Worm (Caenorhabditis elegans): Measurements from ENCODE around the gene Y62H9A.12.

Y62H9A.12 gene

ce11 chrX:11910046-11910445 is 3.9 kb upstream of the Y62H9A.12 start, which contains the start of gene Y62H9A.15 (continued):
- TF ChIP-seq daf-16 (GFP tag; optimal IDR thresholded peaks at IDR 0.05) (no peak), daf-16 (tag; optimal IDR thresholded peaks at IDR 0.05) (peak; percentile 58)

- TF ChIP-seq nhr-6 (tag; optimal IDR thresholded peaks at IDR 0.05) (no peak), mxl-3 (GFP tag; optimal IDR thresholded peaks at IDR 0.05) (no peak), hlh-30 (tag; optimal IDR thresholded peaks at IDR 0.05; ENCODE audit: insufficient read depth) (no peak), nhr-25 (tag; optimal IDR thresholded peaks at IDR 0.05; ENCODE audit: borderline replicate concordance, insufficient read depth) (no peak), daf-12 (tag; optimal IDR thresholded peaks at IDR 0.05) (no peak), zip-2 (tag; optimal IDR thresholded peaks at IDR 0.05) (no peak), duxl-1 (tag; optimal IDR thresholded peaks at IDR 0.05; ENCODE audit: poor library complexity) (no peak), gei-8 (GFP tag; optimal IDR thresholded peaks at IDR 0.05) (no peak), D1046.2 (GFP tag; IDR thresholded peaks at IDR 0.05) (no peak), F26F4.8 (GFP tag; conservative IDR thresholded peaks at IDR 0.05) (no peak)
These were observed 2.8 kb downstream of the Y62H9A.12 start, which contains the start of gene Y62H9A.13 for ce11 chrX:11916705-11917104. Gene Y62H9A.13, plus strand, starts transcription at chrX:11917005.

- TF ChIP-seq aha-1 (tag) (peak; percentile 46), R02D3.7 (tag; optimal IDR thresholded peaks at IDR 0.05) (no peak)
These were observed 4.1 kb downstream of the Y62H9A.12 start, which contains the start of gene Y62H9A.16 for ce11 chrX:11917994-11918393. Gene Y62H9A.16, plus strand, starts transcription at chrX:11918294.

- no peak for TF ChIP-seq mdl-1 (tag; optimal IDR thresholded peaks at IDR 0.05)
- no peak for TF ChIP-seq hlh-30 (tag; optimal IDR thresholded peaks at IDR 0.05; ENCODE audit: insufficient read depth)
- no peak for TF ChIP-seq aha-1 (tag)
- TF ChIP-seq lin-39 (tag; optimal IDR thresholded peaks at IDR 0.05) = no peak
- TF ChIP-seq nhr-6 (tag; optimal IDR thresholded peaks at IDR 0.05) = no peak
- TF ChIP-seq nhr-25 (tag; optimal IDR thresholded peaks at IDR 0.05; ENCODE audit: borderline replicate concordance, insufficient read depth) = no peak
- TF ChIP-seq zip-2 (tag; optimal IDR thresholded peaks at IDR 0.05) = no peak
- no peak for TF ChIP-seq lsy-2 (tag; optimal IDR thresholded peaks at IDR 0.05)
- no peak for TF ChIP-seq lim-7 (GFP tag; IDR thresholded peaks at IDR 0.05)
- no peak for TF ChIP-seq ceh-32 (tag; optimal IDR thresholded peaks at IDR 0.05; ENCODE audit: poor library complexity)
- no peak for TF ChIP-seq dpl-1 (GFP tag; optimal IDR thresholded peaks at IDR 0.05)
- no peak for TF ChIP-seq lin-13 (GFP tag; optimal IDR thresholded peaks at IDR 0.05)
- TF ChIP-seq nhr-10 (tag; optimal IDR thresholded peaks at IDR 0.05) = no peak
- TF ChIP-seq nhr-11 (tag; optimal IDR thresholded peaks at IDR 0.05) = no peak
- TF ChIP-seq zag-1 (tag; optimal IDR thresholded peaks at IDR 0.05) = no peak
- TF ChIP-seq zfp-2 (tag; optimal IDR thresholded peaks at IDR 0.05) = no peak
- no peak for TF ChIP-seq ctbp-1 (GFP tag; IDR thresholded peaks at IDR 0.05)
- no peak for TF ChIP-seq hif-1 (tag; optimal IDR thresholded peaks at IDR 0.05)
- TF ChIP-seq F49E8.2 (tag; optimal IDR thresholded peaks at IDR 0.05; ENCODE audit: borderline replicate concordance) = no peak
These were observed 6.9 kb downstream of the Y62H9A.12 start, which contains the start of gene Y62H9A.14 for ce11 chrX:11920723-11921283. Gene Y62H9A.14, plus strand, starts transcription at chrX:11921233.

ce11 chrX:11924158-11924557 is 10.2 kb downstream of the Y62H9A.12 start, which contains the start of gene F55G7.1:
Gene F55G7.1, plus strand, starts transcription at chrX:11924433.
- TF ChIP-seq F10B5.3 (tag; optimal IDR thresholded peaks at IDR 0.05) = peak; percentile 88
- TF ChIP-seq madf-5 (GFP tag; IDR thresholded peaks at IDR 0.05) = no peak
- peak; percentile 73 for TF ChIP-seq mxl-3 (GFP tag; optimal IDR thresholded peaks at IDR 0.05)
- 0 out of 2 replicates have a peak, but pooled peaks have one; percentile 7 for TF ChIP-seq php-3 (GFP tag; IDR thresholded peaks at IDR 0.05)
- TF ChIP-seq daf-19 (GFP tag; conservative IDR thresholded peaks at IDR 0.05) = no peak
- peak; percentile 50 for TF ChIP-seq zip-2 (tag; optimal IDR thresholded peaks at IDR 0.05)
- TF ChIP-seq madf-9 (GFP tag; conservative IDR thresholded peaks at IDR 0.05) = 0 out of 2 replicates have a peak, but pooled peaks have one; percentile 27
- peak; percentile 58 for TF ChIP-seq spr-3 (GFP tag; optimal IDR thresholded peaks at IDR 0.05)
- peak; percentile 85 for TF ChIP-seq mes-2 (tag; optimal IDR thresholded peaks at IDR 0.05; ENCODE audit: poor library complexity, severe bottlenecking)
- no peak for TF ChIP-seq snpc-1.2 (GFP tag; IDR thresholded peaks at IDR 0.05)
- no peak for TF ChIP-seq lin-15B (tag; optimal IDR thresholded peaks at IDR 0.05)
- peak; percentile 71 for TF ChIP-seq dve-1 (tag; optimal IDR thresholded peaks at IDR 0.05; ENCODE audit: insufficient read depth)
- no peak for TF ChIP-seq sdz-12 (GFP tag; optimal IDR thresholded peaks at IDR 0.05)
- TF ChIP-seq dpl-1 (GFP tag; optimal IDR thresholded peaks at IDR 0.05) = no peak
- 0 out of 2 replicates have a peak, but pooled peaks have one; percentile 37 for TF ChIP-seq ceh-20 (GFP tag; IDR thresholded peaks at IDR 0.05)
- peak; percentile 68 for TF ChIP-seq rbr-2 (tag; optimal IDR thresholded peaks at IDR 0.05)
- peak; percentile 45 for TF ChIP-seq nhr-28 (tag; optimal IDR thresholded peaks at IDR 0.05)
- TF ChIP-seq nhr-77 (tag; optimal IDR thresholded peaks at IDR 0.05) = peak; percentile 62
